Fruit fly (Drosophila melanogaster): Measurements from ENCODE around the gene CG4907.
A peak's percentile ranks its signal among the peaks of the same experiment; 100 is the strongest.

CG4907 gene

dm6 chr3R:22666449-22667283 is 43.9 kb downstream of the CG4907 start (continued):
- TF ChIP-seq klu (GFP tag; IDR thresholded peaks at IDR 0.05) (no peak), Lpt (GFP tag; optimal IDR thresholded peaks at IDR 0.05) (no peak), run (tag; optimal IDR thresholded peaks at IDR 0.05) (no peak), tin (GFP tag; optimal IDR thresholded peaks at IDR 0.05) (no peak), ttk (GFP tag; IDR thresholded peaks at IDR 0.05) (no peak), B-H2 (GFP tag; optimal IDR thresholded peaks at IDR 0.05) (no peak), bowl (GFP tag; IDR thresholded peaks at IDR 0.05) (no peak), CG8944 (GFP tag; optimal IDR thresholded peaks at IDR 0.05) (no peak), CG3281 (GFP tag; optimal IDR thresholded peaks at IDR 0.05) (no peak), mld (GFP tag; IDR thresholded peaks at IDR 0.05; ENCODE audit: partially characterized antibody) (no peak), ac (GFP tag; optimal IDR thresholded peaks at IDR 0.05) (no peak), CG1233 (GFP tag; optimal IDR thresholded peaks at IDR 0.05) (no peak), CG1529 (GFP tag; optimal IDR thresholded peaks at IDR 0.05) (no peak), chn (GFP tag; optimal IDR thresholded peaks at IDR 0.05) (no peak), da (GFP tag; optimal IDR thresholded peaks at IDR 0.05) (no peak), en (GFP tag; optimal IDR thresholded peaks at IDR 0.05) (no peak), Fer3 (tag; optimal IDR thresholded peaks at IDR 0.05) (no peak), vvl (GFP tag; IDR thresholded peaks at IDR 0.05) (peak; percentile 39; the same call in 1 of the 2 replicates), CG15696 (tag; optimal IDR thresholded peaks at IDR 0.05) (no peak), Eip74EF (GFP tag; optimal IDR thresholded peaks at IDR 0.05) (no peak), luna (GFP tag; optimal IDR thresholded peaks at IDR 0.05) (no peak), CG13123 (GFP tag; optimal IDR thresholded peaks at IDR 0.05) (no peak), pum (GFP tag; optimal IDR thresholded peaks at IDR 0.05) (no peak), wdn (GFP tag; IDR thresholded peaks at IDR 0.05) (no peak), sima (GFP tag; optimal IDR thresholded peaks at IDR 0.05) (no peak), Spps (tag; optimal IDR thresholded peaks at IDR 0.05) (no peak), CG2199 (GFP tag; IDR thresholded peaks at IDR 0.05) (0 out of 3 replicates have a peak, but pooled peaks have one; percentile 25), Bteb2 (GFP tag; optimal IDR thresholded peaks at IDR 0.05) (no peak), CG2875 (GFP tag; optimal IDR thresholded peaks at IDR 0.05) (no peak), mam (GFP tag; optimal IDR thresholded peaks at IDR 0.05) (no peak), crol (GFP tag; IDR thresholded peaks at IDR 0.05) (no peak), crc (GFP tag; optimal IDR thresholded peaks at IDR 0.05) (no peak), jing (GFP tag; optimal IDR thresholded peaks at IDR 0.05) (no peak), sc (optimal IDR thresholded peaks at IDR 0.05) (no peak), sc (GFP tag; optimal IDR thresholded peaks at IDR 0.05) (no peak), CG11398 (GFP tag; optimal IDR thresholded peaks at IDR 0.05) (no peak), CG18619 (GFP tag; optimal IDR thresholded peaks at IDR 0.05) (no peak), scrt (GFP tag; optimal IDR thresholded peaks at IDR 0.05) (no peak), CG12071 (GFP tag; optimal IDR thresholded peaks at IDR 0.05) (no peak), NC2α (GFP tag; optimal IDR thresholded peaks at IDR 0.05) (no peak), Lim3 (GFP tag; IDR thresholded peaks at IDR 0.05) (no peak), CG30020 (tag; optimal IDR thresholded peaks at IDR 0.05) (no peak), Adf1 (GFP tag; IDR thresholded peaks at IDR 0.05) (peak; percentile 97), pfk (GFP tag; optimal IDR thresholded peaks at IDR 0.05) (no peak), toy (GFP tag; IDR thresholded peaks at IDR 0.05) (no peak), CG5245 (GFP tag; optimal IDR thresholded peaks at IDR 0.05) (no peak), Mad (GFP tag; optimal IDR thresholded peaks at IDR 0.05) (no peak), Bgb (GFP tag; IDR thresholded peaks at IDR 0.05; ENCODE audit: partially characterized antibody) (0 out of 2 replicates have a peak, but pooled peaks have one; percentile 9), Blimp-1 (GFP tag; optimal IDR thresholded peaks at IDR 0.05) (no peak), gfzf (GFP tag; optimal IDR thresholded peaks at IDR 0.05) (no peak), CG7839 (tag; optimal IDR thresholded peaks at IDR 0.05) (no peak)

All from whole organism, embryonic.